Fruit fly (Drosophila melanogaster): ENCODE results near the gene CG7420.
A peak's percentile ranks its signal among the peaks of the same experiment; 100 is the strongest.

CG7420 gene

dm6 chr2L:1476872-1477503, 25.7 kb downstream of the CG7420 start:
- TF ChIP-seq CG32264 (GFP tag; optimal IDR thresholded peaks at IDR 0.05) (no peak), fru (GFP tag; optimal IDR thresholded peaks at IDR 0.05) (peak; percentile 36), foxo (GFP tag; optimal IDR thresholded peaks at IDR 0.05) (peak in 1 of 2 experiments; percentile 0), br (GFP tag; optimal IDR thresholded peaks at IDR 0.05) (peak; percentile 22)

dm6 chr2L:1473427-1473826, 29.3 kb downstream of the CG7420 start:
- no peak for TF ChIP-seq Dif (GFP tag; optimal IDR thresholded peaks at IDR 0.05; ENCODE audit: partially characterized antibody)
- no peak for TF ChIP-seq dsf (GFP tag; optimal IDR thresholded peaks at IDR 0.05; ENCODE audit: borderline replicate concordance)
- no peak for TF ChIP-seq usp (GFP tag; optimal IDR thresholded peaks at IDR 0.05)
- TF ChIP-seq sage (GFP tag; optimal IDR thresholded peaks at IDR 0.05), result no peak
- TF ChIP-seq ey (GFP tag; optimal IDR thresholded peaks at IDR 0.05), result peak; percentile 69
- no peak for TF ChIP-seq CrebA (GFP tag; optimal IDR thresholded peaks at IDR 0.05; ENCODE audit: borderline replicate concordance)
- TF ChIP-seq OdsH (GFP tag; optimal IDR thresholded peaks at IDR 0.05), result peak; percentile 72
- TF ChIP-seq pan (optimal IDR thresholded peaks at IDR 0.05), result no peak
- peak; percentile 72 for TF ChIP-seq woc (GFP tag; optimal IDR thresholded peaks at IDR 0.05)
- TF ChIP-seq dmrt93B (GFP tag; optimal IDR thresholded peaks at IDR 0.05), result peak; percentile 21
- peak; percentile 58 for TF ChIP-seq br (GFP tag; optimal IDR thresholded peaks at IDR 0.05)
- TF ChIP-seq Dfd (GFP tag; optimal IDR thresholded peaks at IDR 0.05), result no peak
- TF ChIP-seq rgr (GFP tag; optimal IDR thresholded peaks at IDR 0.05), result peak; percentile 68
- no peak for TF ChIP-seq Hr83 (GFP tag; optimal IDR thresholded peaks at IDR 0.05; ENCODE audit: poor library complexity, severe bottlenecking)
- TF ChIP-seq Sp1 (GFP tag; optimal IDR thresholded peaks at IDR 0.05), result peak; percentile 58
- peak; percentile 23 for TF ChIP-seq brk (GFP tag; optimal IDR thresholded peaks at IDR 0.05)
- no peak for TF ChIP-seq CG9705 (GFP tag; optimal IDR thresholded peaks at IDR 0.05)
- peak in 1 of 2 experiments; percentile 72 for TF ChIP-seq foxo (GFP tag; optimal IDR thresholded peaks at IDR 0.05)
- peak; percentile 69 for TF ChIP-seq Hnf4 (GFP tag; optimal IDR thresholded peaks at IDR 0.05)
- TF ChIP-seq Hr78 (GFP tag; optimal IDR thresholded peaks at IDR 0.05), result no peak
- peak; percentile 46 for TF ChIP-seq tai (GFP tag; optimal IDR thresholded peaks at IDR 0.05)
- peak; percentile 63 for TF ChIP-seq HLH106 (tag; optimal IDR thresholded peaks at IDR 0.05)
- peak; percentile 76 for TF ChIP-seq h (GFP tag; optimal IDR thresholded peaks at IDR 0.05)
- peak; percentile 44 for TF ChIP-seq Jra (GFP tag; optimal IDR thresholded peaks at IDR 0.05)
- TF ChIP-seq Abd-B (GFP tag; optimal IDR thresholded peaks at IDR 0.05), result no peak
- no peak for TF ChIP-seq Myc (optimal IDR thresholded peaks at IDR 0.05)
- no peak for TF ChIP-seq N (GFP tag; optimal IDR thresholded peaks at IDR 0.05)
- peak; percentile 78 for TF ChIP-seq fru (GFP tag; optimal IDR thresholded peaks at IDR 0.05)
- peak; percentile 60 for TF ChIP-seq psq (GFP tag; optimal IDR thresholded peaks at IDR 0.05)

dm6 chr2L:1470772-1471171, 31.9 kb downstream of the CG7420 start:
- TF ChIP-seq pan (optimal IDR thresholded peaks at IDR 0.05), result no peak
- no peak for TF ChIP-seq tai (GFP tag; optimal IDR thresholded peaks at IDR 0.05)
- TF ChIP-seq Rel (GFP tag; optimal IDR thresholded peaks at IDR 0.05), result no peak
- no peak for TF ChIP-seq Rel (tag; optimal IDR thresholded peaks at IDR 0.05)
- TF ChIP-seq Hnf4 (GFP tag; optimal IDR thresholded peaks at IDR 0.05), result peak; percentile 52
- TF ChIP-seq dmrt93B (GFP tag; optimal IDR thresholded peaks at IDR 0.05), result peak; percentile 46
- TF ChIP-seq rgr (GFP tag; optimal IDR thresholded peaks at IDR 0.05), result peak; percentile 58
- peak; percentile 71 for TF ChIP-seq ey (GFP tag; optimal IDR thresholded peaks at IDR 0.05)
- peak; percentile 71 for TF ChIP-seq h (GFP tag; optimal IDR thresholded peaks at IDR 0.05)
- peak; percentile 71 for TF ChIP-seq fru (GFP tag; optimal IDR thresholded peaks at IDR 0.05)
- TF ChIP-seq woc (GFP tag; optimal IDR thresholded peaks at IDR 0.05), result peak; percentile 16
- TF ChIP-seq foxo (GFP tag; optimal IDR thresholded peaks at IDR 0.05), result peak in 1 of 2 experiments; percentile 72
- TF ChIP-seq Myc (optimal IDR thresholded peaks at IDR 0.05), result no peak
- TF ChIP-seq psq (GFP tag; optimal IDR thresholded peaks at IDR 0.05), result peak; percentile 29
- peak; percentile 49 for TF ChIP-seq Sp1 (GFP tag; optimal IDR thresholded peaks at IDR 0.05)
- no peak for TF ChIP-seq sv (GFP tag; optimal IDR thresholded peaks at IDR 0.05)
- peak; percentile 17 for TF ChIP-seq CG32264 (GFP tag; optimal IDR thresholded peaks at IDR 0.05)
- peak; percentile 66 for TF ChIP-seq br (GFP tag; optimal IDR thresholded peaks at IDR 0.05)
- peak; percentile 55 for TF ChIP-seq HLH106 (tag; optimal IDR thresholded peaks at IDR 0.05)
- no peak for TF ChIP-seq dsf (GFP tag; optimal IDR thresholded peaks at IDR 0.05; ENCODE audit: borderline replicate concordance)
- no peak for TF ChIP-seq Dfd (GFP tag; optimal IDR thresholded peaks at IDR 0.05)
- peak; percentile 58 for TF ChIP-seq OdsH (GFP tag; optimal IDR thresholded peaks at IDR 0.05)
- TF ChIP-seq sage (GFP tag; optimal IDR thresholded peaks at IDR 0.05), result peak; percentile 25
- no peak for TF ChIP-seq Jra (GFP tag; optimal IDR thresholded peaks at IDR 0.05)
- no peak for TF ChIP-seq brk (GFP tag; optimal IDR thresholded peaks at IDR 0.05)

- TF ChIP-seq Myc (optimal IDR thresholded peaks at IDR 0.05), result peak; percentile 3
- TF ChIP-seq CG32264 (GFP tag; optimal IDR thresholded peaks at IDR 0.05), result no peak
These were observed 32.7 kb downstream of the CG7420 start for dm6 chr2L:1470009-1470408.
